Worm (Caenorhabditis elegans): ENCODE data around the gene fat-1.

fat-1 gene

ce11 chrIV:13315344-13315743 lies at the start of gene fat-1:
TSS of gene fat-1 (plus strand) at chrIV:13315644.
- no peak for TF ChIP-seq unc-62 (GFP tag; optimal IDR thresholded peaks at IDR 0.05)

- TF ChIP-seq unc-62 (GFP tag; optimal IDR thresholded peaks at IDR 0.05): no peak
Observed at ce11 chrIV:13268385-13268784, 47.1 kb upstream of the fat-1 start.

ce11 chrIV:13272494-13272893 lies 43.0 kb upstream of the fat-1 start, which contains the start of gene unc-26:
TSS of gene unc-26 (minus strand) at chrIV:13272516.
- no peak for TF ChIP-seq unc-62 (GFP tag; optimal IDR thresholded peaks at IDR 0.05)

- TF ChIP-seq unc-62 (GFP tag; optimal IDR thresholded peaks at IDR 0.05): no peak
Observed at ce11 chrIV:13282778-13283177, 32.7 kb upstream of the fat-1 start, which contains the start of gene cpsf-3. TSS of gene cpsf-3 (minus strand) at chrIV:13282878.

- TF ChIP-seq unc-62 (GFP tag; optimal IDR thresholded peaks at IDR 0.05): no peak
Observed at ce11 chrIV:13289321-13289720, 26.1 kb upstream of the fat-1 start, which contains the start of gene Y67H2A.10. TSS of gene Y67H2A.10 (minus strand) at chrIV:13289504.

- TF ChIP-seq unc-62 (GFP tag; optimal IDR thresholded peaks at IDR 0.05): no peak
Observed at ce11 chrIV:13290239-13290638, 25.2 kb upstream of the fat-1 start.

ce11 chrIV:13297746-13298145 lies 17.7 kb upstream of the fat-1 start, which contains the start of the genes Y67H2A.2 and micu-1:
TSS of gene Y67H2A.2 (minus strand) at chrIV:13297819.
TSS of gene micu-1 (plus strand) at chrIV:13297926.
- no peak for TF ChIP-seq unc-62 (GFP tag; optimal IDR thresholded peaks at IDR 0.05)

ce11 chrIV:13299648-13300047 lies 15.8 kb upstream of the fat-1 start:
- TF ChIP-seq unc-62 (GFP tag; optimal IDR thresholded peaks at IDR 0.05): no peak

ce11 chrIV:13300109-13300508 lies 15.3 kb upstream of the fat-1 start, which contains the start of gene kdp-1:
TSS of gene kdp-1 (plus strand) at chrIV:13300188.
- no peak for TF ChIP-seq unc-62 (GFP tag; optimal IDR thresholded peaks at IDR 0.05)

- no peak for TF ChIP-seq unc-62 (GFP tag; optimal IDR thresholded peaks at IDR 0.05)
Observed at ce11 chrIV:13300591-13300990, 14.9 kb upstream of the fat-1 start, which contains the start of gene csn-6. TSS of gene csn-6 (plus strand) at chrIV:13300824.

- TF ChIP-seq unc-62 (GFP tag; optimal IDR thresholded peaks at IDR 0.05): no peak
Observed at ce11 chrIV:13303442-13303841, 12.0 kb upstream of the fat-1 start, which contains the start of gene Y67H2A.7. TSS of gene Y67H2A.7 (plus strand) at chrIV:13303742.

ce11 chrIV:13304786-13305185 lies 10.7 kb upstream of the fat-1 start:
- no peak for TF ChIP-seq unc-62 (GFP tag; optimal IDR thresholded peaks at IDR 0.05)

ce11 chrIV:13309636-13310035 lies 5.8 kb upstream of the fat-1 start:
- TF ChIP-seq unc-62 (GFP tag; optimal IDR thresholded peaks at IDR 0.05): no peak

- TF ChIP-seq unc-62 (GFP tag; optimal IDR thresholded peaks at IDR 0.05): no peak
Observed at ce11 chrIV:13311331-13312034, 4.0 kb upstream of the fat-1 start.

- TF ChIP-seq unc-62 (GFP tag; optimal IDR thresholded peaks at IDR 0.05): no peak
Observed at ce11 chrIV:13313156-13313555, 2.3 kb upstream of the fat-1 start.

ce11 chrIV:13314181-13314580 lies 1.3 kb upstream of the fat-1 start:
- TF ChIP-seq unc-62 (GFP tag; optimal IDR thresholded peaks at IDR 0.05): no peak

- no peak for TF ChIP-seq unc-62 (GFP tag; optimal IDR thresholded peaks at IDR 0.05)
Observed at ce11 chrIV:13318773-13319172, 3.3 kb downstream of the fat-1 start.

Data from whole organism, dauer.